Fruit fly (Drosophila melanogaster) whole organism, prepupa: ENCODE results near the gene RpL17.

Experiments used
- CG32006 ChIP-seq: fragments of 200-800 bp; sonication (Bioruptor generic); optimal IDR thresholded peaks from 3 replicates; lab custom pipeline; 2017; ENCODE audit warnings: missing biosample characterization, mild to moderate bottlenecking, missing genetic modification characterization
- CG6792 ChIP-seq: fragments of 200-800 bp; sonication (Bioruptor generic); optimal IDR thresholded peaks from 3 replicates; lab custom pipeline; 2016; ENCODE audit warnings: missing biosample characterization, missing genetic modification characterization
- CG8319 ChIP-seq: fragments of 200-800 bp; sonication (Bioruptor generic); optimal IDR thresholded peaks from 3 replicates; lab custom pipeline; 2016; ENCODE audit warnings: missing biosample characterization, missing genetic modification characterization
- Gug ChIP-seq: fragments of 200-800 bp; sonication (Bioruptor generic); IDR thresholded peaks from 2 replicates; pipeline ENCODE4 v1.3.6; 2022; ENCODE audit warnings: missing biosample characterization, missing genetic modification characterization
- Hr38 ChIP-seq: sonication (Bioruptor generic); optimal IDR thresholded peaks from 2 replicates; lab custom pipeline; 2016; ENCODE audit warnings: missing biosample characterization, missing genetic modification characterization
- Hr4 ChIP-seq: fragments of 200-800 bp; sonication (Bioruptor generic); optimal IDR thresholded peaks from 3 replicates; lab custom pipeline; 2016; ENCODE audit warnings: missing biosample characterization, missing genetic modification characterization
- acj6 ChIP-seq: fragments of 200-800 bp; sonication (Bioruptor generic); optimal IDR thresholded peaks from 3 replicates; lab custom pipeline; 2016; ENCODE audit warnings: missing biosample characterization, missing genetic modification characterization
- fkh ChIP-seq: fragments of 200-800 bp; sonication (Bioruptor generic); optimal IDR thresholded peaks from 3 replicates; lab custom pipeline; 2017; ENCODE audit warnings: missing biosample characterization, mild to moderate bottlenecking, missing genetic modification characterization, moderate library complexity
- spab ChIP-seq: fragments of 200-800 bp; sonication (Bioruptor generic); optimal IDR thresholded peaks from 2 replicates; lab custom pipeline; 2017; ENCODE audit warnings: missing biosample characterization, mild to moderate bottlenecking, missing genetic modification characterization, missing genetic modification reagents
- topi ChIP-seq: fragments of 200-800 bp; sonication (Bioruptor generic); optimal IDR thresholded peaks from 3 replicates; lab custom pipeline; 2016; ENCODE audit warnings: missing biosample characterization, missing genetic modification characterization

dm6 chrX:6793390-6793789 lies 49.4 kb upstream of the RpL17 start:
- peak; percentile 74 for TF ChIP-seq topi (GFP tag; lab: Kevin White, UChicago)
- peak; percentile 25 for TF ChIP-seq spab (GFP tag; lab: Kevin White, UChicago)
- peak; percentile 72 for TF ChIP-seq acj6 (GFP tag; lab: Kevin White, UChicago)
- peak; percentile 92 for TF ChIP-seq Gug (GFP tag; lab: Robert Waterston, UW)
- peak; percentile 75 for TF ChIP-seq Hr38 (GFP tag; lab: Kevin White, UChicago)
- peak; percentile 97 for TF ChIP-seq Hr4 (GFP tag; lab: Kevin White, UChicago)
- peak; percentile 94 for TF ChIP-seq CG32006
- peak; percentile 58 for TF ChIP-seq CG8319 (GFP tag; lab: Kevin White, UChicago)
- TF ChIP-seq fkh = no peak
- TF ChIP-seq CG6792 = peak; percentile 66
